Worm (Caenorhabditis elegans) whole organism, L2 larva: ENCODE data around the gene act-5.

Experiments
- C34F6.9 ChIP-seq: fragments of 150-350 bp; optimal IDR thresholded peaks from 2 replicates; lab custom pipeline; 2014; ENCODE audit warnings: missing biosample characterization, missing genetic modification characterization
- fos-1 ChIP-seq: fragments of 150-350 bp; optimal IDR thresholded peaks from 2 replicates; lab custom pipeline; 2014; ENCODE audit warnings: missing biosample characterization, missing genetic modification characterization
- lin-11 ChIP-seq: fragments of 150-350 bp; sonication (generic microtip); optimal IDR thresholded peaks from 2 replicates; lab custom pipeline; 2014; ENCODE audit warnings: missing biosample characterization, missing genetic modification characterization, inconsistent platforms, mixed read lengths
- lin-13 ChIP-seq: fragments of 150-350 bp; optimal IDR thresholded peaks from 2 replicates; lab custom pipeline; 2014; ENCODE audit warnings: missing biosample characterization, missing genetic modification reagents, missing genetic modification characterization
- mab-5 ChIP-seq: fragments of 150-350 bp; optimal IDR thresholded peaks from 2 replicates; lab custom pipeline; 2014; ENCODE audit warnings: missing biosample characterization, missing genetic modification characterization
- nhr-21 ChIP-seq: fragments of 150-350 bp; optimal IDR thresholded peaks from 2 replicates; lab custom pipeline; 2014; ENCODE audit warnings: missing biosample characterization, missing genetic modification characterization
- snpc-4 ChIP-seq: fragments of 150-350 bp; optimal IDR thresholded peaks from 2 replicates; lab custom pipeline; 2014; ENCODE audit warnings: missing biosample characterization, missing genetic modification characterization
- unc-39 ChIP-seq: fragments of 150-350 bp; optimal IDR thresholded peaks from 2 replicates; lab custom pipeline; 2014; ENCODE audit warnings: missing biosample characterization, missing genetic modification characterization
- ztf-4 ChIP-seq: fragments of 150-350 bp; optimal IDR thresholded peaks from 2 replicates; lab custom pipeline; 2014; ENCODE audit warnings: missing biosample characterization, missing genetic modification characterization

DNA sequence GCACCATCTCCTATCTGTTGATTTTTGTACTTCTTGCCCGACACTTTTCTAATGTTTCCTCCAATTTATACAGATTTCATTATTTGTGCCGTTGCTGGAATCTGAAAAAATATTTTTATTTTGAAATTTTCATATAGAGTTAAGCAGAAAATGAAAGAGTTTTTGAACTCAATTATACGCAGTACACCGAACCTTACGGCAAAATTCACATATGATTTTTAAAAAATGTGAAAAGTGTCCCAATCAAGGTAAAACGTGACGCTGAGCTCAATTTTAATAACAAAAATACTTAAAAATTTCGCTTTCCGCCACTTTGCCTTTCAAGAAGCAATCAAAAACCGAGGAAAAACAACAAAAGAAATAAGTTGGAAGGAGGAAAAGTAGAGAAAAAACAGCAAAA, 24.8 kb upstream of the act-5 start, which contains the start of gene arrd-17:
- TF ChIP-seq snpc-4 = no peak
- TF ChIP-seq nhr-21 (tag; lab: Kevin White, UChicago) = no peak
- TF ChIP-seq C34F6.9 (tag; lab: Kevin White, UChicago) = no peak
- no peak for TF ChIP-seq unc-39 (tag; lab: Kevin White, UChicago)
- no peak for TF ChIP-seq mab-5 (tag; lab: Kevin White, UChicago)
- no peak for TF ChIP-seq fos-1 (tag; lab: Kevin White, UChicago)
- TF ChIP-seq lin-11 (tag; lab: Kevin White, UChicago) = no peak
- no peak for TF ChIP-seq ztf-4 (tag; lab: Kevin White, UChicago)
- no peak for TF ChIP-seq lin-13 (GFP tag; lab: Kevin White, UChicago)
